Worm (Caenorhabditis elegans): ENCODE data around the gene ZC376.8.
"Not testable (repeated sequence)": the region's sequence is repeated elsewhere in the genome, so short reads cannot be mapped to it uniquely, and the experiment has no call there.

The ZC376.8 gene

DNA sequence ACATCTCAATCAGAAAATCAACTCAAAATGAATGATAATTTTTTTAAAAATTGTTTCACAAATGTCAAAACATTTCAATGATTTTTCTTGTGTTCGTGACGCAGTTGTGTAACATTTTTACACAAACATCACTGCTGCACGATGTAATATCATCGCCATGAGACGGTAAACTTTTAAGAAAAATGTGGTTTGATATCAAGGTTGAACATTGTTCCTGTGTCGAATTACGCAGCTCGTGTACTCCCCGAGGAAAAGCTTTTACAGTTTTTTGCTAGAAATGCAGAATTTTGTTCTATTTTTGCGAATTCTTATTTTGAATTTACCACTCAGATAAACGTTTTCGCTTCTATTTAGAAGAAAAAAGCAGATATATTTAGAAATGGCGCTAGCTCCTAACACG, 17.6 kb downstream of the ZC376.8 start:
- TF ChIP-seq ama-1 (optimal IDR thresholded peaks at IDR 0.05) = no peak
- TF ChIP-seq hnd-1 (tag; optimal IDR thresholded peaks at IDR 0.05) = no peak
- no peak for TF ChIP-seq aly-1 (tag; optimal IDR thresholded peaks at IDR 0.05)
- TF ChIP-seq ets-7 (tag; optimal IDR thresholded peaks at IDR 0.05) = no peak
- TF ChIP-seq hmg-4 (GFP tag; optimal IDR thresholded peaks at IDR 0.05) = no peak
- no peak for TF ChIP-seq B0310.2 (tag; optimal IDR thresholded peaks at IDR 0.05)
- TF ChIP-seq ceh-13 (GFP tag; optimal IDR thresholded peaks at IDR 0.05) = no peak
- TF ChIP-seq sea-1 (GFP tag; conservative IDR thresholded peaks at IDR 0.05) = no peak
- no peak for TF ChIP-seq hmbx-1 (tag; optimal IDR thresholded peaks at IDR 0.05)
- no peak for TF ChIP-seq scrt-1 (GFP tag; IDR thresholded peaks at IDR 0.05)
- TF ChIP-seq ceh-36 (tag; optimal IDR thresholded peaks at IDR 0.05) = no peak
- no peak for TF ChIP-seq flt-1 (GFP tag; IDR thresholded peaks at IDR 0.05)
- TF ChIP-seq F13C5.2 (tag; optimal IDR thresholded peaks at IDR 0.05) = no peak
- TF ChIP-seq tbx-37 (GFP tag; conservative IDR thresholded peaks at IDR 0.05) = no peak
- no peak for TF ChIP-seq tra-4 (tag; optimal IDR thresholded peaks at IDR 0.05)
- TF ChIP-seq tbx-11 (GFP tag; IDR thresholded peaks at IDR 0.05) = no peak

DNA sequence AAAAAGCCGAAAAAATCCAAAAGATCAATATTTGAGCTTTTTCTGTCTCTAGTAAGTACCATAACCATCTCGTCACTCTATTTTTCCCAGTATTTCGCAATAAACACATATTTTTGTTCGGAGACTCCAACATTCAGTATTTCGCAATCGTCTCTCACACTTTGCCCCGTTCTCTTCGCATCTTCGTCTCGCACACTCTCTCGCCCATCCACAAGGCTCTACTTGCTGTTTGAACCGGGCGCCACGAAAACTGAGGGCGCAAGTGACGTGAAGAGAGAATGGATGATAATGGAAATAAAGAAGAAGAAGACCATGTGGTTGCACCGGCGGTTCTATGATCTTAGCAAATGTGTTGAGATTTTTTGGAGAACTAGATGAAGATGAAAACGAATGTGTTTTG, 20.0 kb downstream of the ZC376.8 start:
- TF ChIP-seq tbx-11 (GFP tag; IDR thresholded peaks at IDR 0.05) = no peak
- TF ChIP-seq ets-7 (tag; optimal IDR thresholded peaks at IDR 0.05) = no peak
- no peak for TF ChIP-seq ceh-13 (GFP tag; optimal IDR thresholded peaks at IDR 0.05)
- TF ChIP-seq hmbx-1 (tag; optimal IDR thresholded peaks at IDR 0.05) = no peak
- no peak for TF ChIP-seq pes-1 (GFP tag; IDR thresholded peaks at IDR 0.05)
- TF ChIP-seq ama-1 (optimal IDR thresholded peaks at IDR 0.05) = no peak
- no peak for TF ChIP-seq aly-1 (tag; optimal IDR thresholded peaks at IDR 0.05)
- TF ChIP-seq hmg-4 (GFP tag; optimal IDR thresholded peaks at IDR 0.05) = no peak
- TF ChIP-seq B0310.2 (tag; optimal IDR thresholded peaks at IDR 0.05) = no peak
- TF ChIP-seq flt-1 (GFP tag; IDR thresholded peaks at IDR 0.05) = no peak
- no peak for TF ChIP-seq scrt-1 (GFP tag; IDR thresholded peaks at IDR 0.05)
- no peak for TF ChIP-seq tbx-37 (GFP tag; conservative IDR thresholded peaks at IDR 0.05)
- TF ChIP-seq sea-1 (GFP tag; conservative IDR thresholded peaks at IDR 0.05) = no peak
- TF ChIP-seq F13C5.2 (tag; optimal IDR thresholded peaks at IDR 0.05) = no peak
- no peak for TF ChIP-seq tra-4 (tag; optimal IDR thresholded peaks at IDR 0.05)
- no peak for TF ChIP-seq ceh-36 (tag; optimal IDR thresholded peaks at IDR 0.05)
- TF ChIP-seq hnd-1 (tag; optimal IDR thresholded peaks at IDR 0.05) = no peak

DNA sequence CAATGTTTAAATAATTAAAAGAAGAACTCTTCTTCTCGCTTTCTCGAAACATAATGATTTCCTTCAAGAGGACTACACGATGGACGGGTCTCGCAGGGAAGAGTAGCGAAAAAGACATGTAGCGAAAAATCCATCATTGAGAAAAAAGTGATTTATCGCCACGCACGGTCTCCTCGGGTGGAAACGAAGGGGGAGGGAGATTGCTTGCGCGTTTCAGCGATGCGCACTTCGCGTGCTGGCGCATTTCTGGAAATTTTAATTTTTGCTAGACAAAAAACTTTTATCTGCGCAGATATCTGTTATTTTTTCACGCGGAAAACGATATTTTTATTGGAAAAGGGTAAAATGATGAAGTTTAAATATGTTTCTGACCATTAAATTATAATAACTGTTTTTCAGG, 23.8 kb downstream of the ZC376.8 start:
- 0 out of 2 replicates have a peak, but pooled peaks have one; percentile 42 for TF ChIP-seq tbx-11 (GFP tag; IDR thresholded peaks at IDR 0.05)

DNA sequence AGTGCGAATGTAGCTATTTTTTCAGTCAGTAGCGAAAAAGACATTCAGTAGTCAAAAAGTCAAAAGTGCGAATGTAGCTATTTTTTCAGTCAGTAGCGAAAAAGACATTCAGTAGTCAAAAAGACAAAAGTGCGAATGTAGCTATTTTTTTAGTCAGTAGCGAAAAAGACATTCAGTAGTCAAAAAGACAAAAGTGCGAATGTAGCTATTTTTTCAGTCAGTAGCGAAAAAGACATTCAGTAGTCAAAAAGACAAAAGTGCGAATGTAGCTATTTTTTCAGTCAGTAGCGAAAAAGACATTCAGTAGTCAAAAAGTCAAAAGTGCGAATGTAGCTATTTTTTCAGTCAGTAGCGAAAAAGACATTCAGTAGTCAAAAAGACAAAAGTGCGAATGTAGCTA, 25.2 kb downstream of the ZC376.8 start, which contains the start of gene T16A9.3:
T16A9.3 (plus strand) TSS at position 301 of the 400 bp plus-strand sequence.
- TF ChIP-seq hmg-4 (GFP tag; optimal IDR thresholded peaks at IDR 0.05); flt-1 (GFP tag; IDR thresholded peaks at IDR 0.05); hmbx-1 (tag; optimal IDR thresholded peaks at IDR 0.05): not testable (repeated sequence)

DNA sequence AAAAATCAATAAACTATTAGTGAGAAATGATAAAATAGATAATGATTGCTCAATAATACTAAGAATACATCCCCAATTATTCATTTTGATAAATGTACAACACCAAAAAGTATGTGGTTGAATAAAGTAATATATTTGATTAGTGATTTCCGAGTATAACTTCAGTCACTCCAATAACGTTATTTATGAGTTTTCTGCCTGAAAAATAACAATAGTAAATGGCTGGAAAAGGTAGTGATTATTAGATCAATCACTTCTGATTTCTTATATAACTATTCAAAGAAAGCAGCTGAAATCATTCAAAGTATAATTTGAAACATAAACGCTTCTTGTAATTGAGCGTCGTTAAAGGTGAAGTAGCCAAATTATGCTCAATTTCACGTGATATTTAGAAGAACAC, 30.7 kb downstream of the ZC376.8 start, which contains the start of gene str-230:
str-230 (minus strand) TSS at position 101 of the 400 bp plus-strand sequence.
- TF ChIP-seq flt-1 (GFP tag; IDR thresholded peaks at IDR 0.05) = no peak
- TF ChIP-seq ama-1 (optimal IDR thresholded peaks at IDR 0.05) = no peak
- TF ChIP-seq B0310.2 (tag; optimal IDR thresholded peaks at IDR 0.05) = no peak
- no peak for TF ChIP-seq F13C5.2 (tag; optimal IDR thresholded peaks at IDR 0.05)
- TF ChIP-seq ceh-13 (GFP tag; optimal IDR thresholded peaks at IDR 0.05) = no peak
- TF ChIP-seq sea-1 (GFP tag; conservative IDR thresholded peaks at IDR 0.05) = no peak
- no peak for TF ChIP-seq pes-1 (GFP tag; IDR thresholded peaks at IDR 0.05)
- no peak for TF ChIP-seq scrt-1 (GFP tag; IDR thresholded peaks at IDR 0.05)
- TF ChIP-seq hmg-4 (GFP tag; optimal IDR thresholded peaks at IDR 0.05) = no peak
- TF ChIP-seq hnd-1 (tag; optimal IDR thresholded peaks at IDR 0.05) = no peak
- no peak for TF ChIP-seq ceh-36 (tag; optimal IDR thresholded peaks at IDR 0.05)
- TF ChIP-seq tbx-11 (GFP tag; IDR thresholded peaks at IDR 0.05) = no peak
- no peak for TF ChIP-seq hmbx-1 (tag; optimal IDR thresholded peaks at IDR 0.05)
- TF ChIP-seq aly-1 (tag; optimal IDR thresholded peaks at IDR 0.05) = no peak
- no peak for TF ChIP-seq tbx-37 (GFP tag; conservative IDR thresholded peaks at IDR 0.05)
- TF ChIP-seq tra-4 (tag; optimal IDR thresholded peaks at IDR 0.05) = no peak
- TF ChIP-seq ets-7 (tag; optimal IDR thresholded peaks at IDR 0.05) = no peak

DNA sequence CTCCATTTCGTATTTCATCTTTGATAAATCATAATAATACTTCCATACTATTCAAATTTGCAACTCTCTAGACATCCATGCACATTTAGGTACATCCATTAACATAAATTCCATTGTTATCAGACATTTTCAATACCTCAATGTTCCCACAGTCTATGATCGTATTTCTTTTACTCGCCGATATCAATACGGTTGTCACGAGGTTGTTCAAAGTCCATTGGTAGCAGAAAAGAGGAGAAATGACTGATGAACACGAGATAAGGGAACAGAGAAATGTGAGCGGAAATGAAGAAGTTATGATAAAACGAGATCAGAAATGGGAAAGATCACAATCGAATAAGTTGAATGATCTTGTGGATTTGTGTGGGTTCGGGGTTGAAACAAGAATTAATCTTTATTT, 32.8 kb downstream of the ZC376.8 start:
- TF ChIP-seq ama-1 (optimal IDR thresholded peaks at IDR 0.05) = no peak
- TF ChIP-seq F13C5.2 (tag; optimal IDR thresholded peaks at IDR 0.05) = no peak
- TF ChIP-seq tbx-37 (GFP tag; conservative IDR thresholded peaks at IDR 0.05) = no peak
- TF ChIP-seq flt-1 (GFP tag; IDR thresholded peaks at IDR 0.05) = no peak
- TF ChIP-seq pes-1 (GFP tag; IDR thresholded peaks at IDR 0.05) = no peak
- no peak for TF ChIP-seq hmg-4 (GFP tag; optimal IDR thresholded peaks at IDR 0.05)
- no peak for TF ChIP-seq tbx-11 (GFP tag; IDR thresholded peaks at IDR 0.05)
- TF ChIP-seq aly-1 (tag; optimal IDR thresholded peaks at IDR 0.05) = no peak
- TF ChIP-seq scrt-1 (GFP tag; IDR thresholded peaks at IDR 0.05) = no peak
- TF ChIP-seq ets-7 (tag; optimal IDR thresholded peaks at IDR 0.05) = no peak
- TF ChIP-seq ceh-36 (tag; optimal IDR thresholded peaks at IDR 0.05) = no peak
- no peak for TF ChIP-seq sea-1 (GFP tag; conservative IDR thresholded peaks at IDR 0.05)

DNA sequence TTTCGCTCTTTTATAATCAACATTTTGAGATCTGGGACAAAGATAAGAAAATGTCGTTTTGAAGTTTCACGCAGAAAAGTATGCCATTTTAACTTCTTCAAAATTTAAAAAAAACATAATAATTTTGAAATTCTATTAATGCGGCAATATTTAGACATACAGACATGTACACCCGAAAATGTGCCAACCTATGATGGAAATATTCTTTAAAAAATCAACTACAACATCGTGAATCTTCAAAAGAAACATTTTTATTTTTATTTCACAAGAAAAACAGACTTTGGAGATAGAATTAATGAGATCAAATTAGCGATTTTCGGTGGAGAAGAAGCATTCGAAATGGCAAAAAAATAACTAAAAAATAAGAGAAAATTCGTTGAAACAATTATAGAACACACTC, 35.1 kb downstream of the ZC376.8 start, which contains the start of gene T16A9.5:
T16A9.5 (minus strand) TSS at position 101 of the 400 bp plus-strand sequence.
- TF ChIP-seq ceh-13 (GFP tag; optimal IDR thresholded peaks at IDR 0.05) (no peak), F13C5.2 (tag; optimal IDR thresholded peaks at IDR 0.05) (no peak), pes-1 (GFP tag; IDR thresholded peaks at IDR 0.05) (no peak), B0310.2 (tag; optimal IDR thresholded peaks at IDR 0.05) (no peak), tbx-11 (GFP tag; IDR thresholded peaks at IDR 0.05) (no peak), ets-7 (tag; optimal IDR thresholded peaks at IDR 0.05) (no peak), flt-1 (GFP tag; IDR thresholded peaks at IDR 0.05) (no peak), ama-1 (optimal IDR thresholded peaks at IDR 0.05) (no peak), hmg-4 (GFP tag; optimal IDR thresholded peaks at IDR 0.05) (no peak), ceh-36 (tag; optimal IDR thresholded peaks at IDR 0.05) (no peak), aly-1 (tag; optimal IDR thresholded peaks at IDR 0.05) (no peak), sea-1 (GFP tag; conservative IDR thresholded peaks at IDR 0.05) (no peak), tbx-37 (GFP tag; conservative IDR thresholded peaks at IDR 0.05) (no peak), hnd-1 (tag; optimal IDR thresholded peaks at IDR 0.05) (no peak)
